Fruit fly (Drosophila melanogaster): ENCODE data around the gene CG3638.

Gene CG3638

dm6 chrX:1172756-1173422 is 63.6 kb downstream of the CG3638 start:
- TF ChIP-seq Pif1A (GFP tag; optimal IDR thresholded peaks at IDR 0.05), result no peak
- TF ChIP-seq rn (GFP tag; IDR thresholded peaks at IDR 0.05), result no peak
- TF ChIP-seq fd96Ca (GFP tag; IDR thresholded peaks at IDR 0.05), result no peak
- TF ChIP-seq CG14655 (GFP tag; optimal IDR thresholded peaks at IDR 0.05), result no peak
- TF ChIP-seq CG12605 (GFP tag; IDR thresholded peaks at IDR 0.05), result no peak

- TF ChIP-seq Snoo (tag; optimal IDR thresholded peaks at IDR 0.05) (peak; percentile 54), Pif1B (GFP tag; optimal IDR thresholded peaks at IDR 0.05) (peak; percentile 13), CG34367 (tag; optimal IDR thresholded peaks at IDR 0.05) (no peak), CG15710 (tag; optimal IDR thresholded peaks at IDR 0.05) (peak; percentile 33), Ets98B (GFP tag; IDR thresholded peaks at IDR 0.05) (no peak), CG17806 (tag; optimal IDR thresholded peaks at IDR 0.05) (peak; percentile 17), CG4496 (GFP tag; IDR thresholded peaks at IDR 0.05) (no peak), CG8159 (tag; optimal IDR thresholded peaks at IDR 0.05) (peak; percentile 69), CG12605 (GFP tag; IDR thresholded peaks at IDR 0.05) (no peak), CG32121 (GFP tag; IDR thresholded peaks at IDR 0.05) (no peak), CG13204 (GFP tag; optimal IDR thresholded peaks at IDR 0.05) (no peak), gl (tag; optimal IDR thresholded peaks at IDR 0.05) (no peak), CG10348 (GFP tag; IDR thresholded peaks at IDR 0.05) (no peak), CG14655 (GFP tag; optimal IDR thresholded peaks at IDR 0.05) (peak; percentile 57), CG9948 (tag; optimal IDR thresholded peaks at IDR 0.05) (peak; percentile 32), CG8301 (tag; optimal IDR thresholded peaks at IDR 0.05) (peak; percentile 36), D1 (tag; optimal IDR thresholded peaks at IDR 0.05) (no peak), EcR (GFP tag; optimal IDR thresholded peaks at IDR 0.05) (no peak), fd96Ca (GFP tag; IDR thresholded peaks at IDR 0.05) (no peak), Pif1A (GFP tag; optimal IDR thresholded peaks at IDR 0.05) (peak; percentile 61), rn (GFP tag; IDR thresholded peaks at IDR 0.05) (no peak)
Observed at dm6 chrX:1171018-1171417, 65.5 kb downstream of the CG3638 start.

dm6 chrX:1170117-1170878 is 66.2 kb downstream of the CG3638 start, which contains the start of gene CG11378:
Gene CG11378, plus strand, starts transcription at chrX:1170828.
- TF ChIP-seq CG34367 (tag; optimal IDR thresholded peaks at IDR 0.05) (no peak), Pif1A (GFP tag; optimal IDR thresholded peaks at IDR 0.05) (no peak), CG8159 (tag; optimal IDR thresholded peaks at IDR 0.05) (no peak), EcR (GFP tag; optimal IDR thresholded peaks at IDR 0.05) (no peak), CG9948 (tag; optimal IDR thresholded peaks at IDR 0.05) (no peak), gl (tag; optimal IDR thresholded peaks at IDR 0.05) (no peak), CG12605 (GFP tag; IDR thresholded peaks at IDR 0.05) (no peak)
